Fruit fly (Drosophila melanogaster): ENCODE measurements around the gene kin17.

The kin17 gene

dm6 chr3L:20405971-20406948, 49.7 kb downstream of the kin17 start:
- TF ChIP-seq insv (optimal IDR thresholded peaks at IDR 0.05) (no peak), ttk (optimal IDR thresholded peaks at IDR 0.05) (no peak), Myc (optimal IDR thresholded peaks at IDR 0.05) (no peak)
